Worm (Caenorhabditis elegans): ENCODE measurements around the gene ZK795.3.

DNA sequence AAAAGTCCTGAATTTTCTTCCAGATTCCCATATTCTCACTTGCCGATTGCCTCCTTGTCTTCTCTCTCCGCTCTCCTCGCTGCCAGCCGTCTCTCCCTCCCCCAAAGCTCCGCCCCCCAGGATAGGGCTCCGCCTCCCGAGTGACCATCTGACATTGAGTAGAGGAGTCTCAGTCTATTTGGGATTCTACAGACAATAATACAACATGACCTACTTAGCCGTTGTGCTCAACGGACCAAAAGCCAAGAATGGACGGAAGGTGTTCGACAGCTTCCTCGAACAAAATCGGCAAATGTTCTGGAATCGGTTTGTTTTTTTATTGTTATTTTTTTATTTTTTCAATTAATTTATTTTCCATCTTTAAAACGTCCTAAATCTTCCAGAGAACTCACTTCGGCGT is 17.2 kb upstream of the ZK795.3 start, which contains the start of gene ham-1:
- no peak for TF ChIP-seq F49E8.2 (tag; optimal IDR thresholded peaks at IDR 0.05; ENCODE audit: borderline replicate concordance)
- no peak for TF ChIP-seq nhr-237 (tag; optimal IDR thresholded peaks at IDR 0.05)
- TF ChIP-seq ceh-82 (tag; optimal IDR thresholded peaks at IDR 0.05), result no peak
- TF ChIP-seq unc-130 (GFP tag; optimal IDR thresholded peaks at IDR 0.05), result no peak
- no peak for TF ChIP-seq nhr-25 (tag; optimal IDR thresholded peaks at IDR 0.05; ENCODE audit: borderline replicate concordance, insufficient read depth)
- no peak for TF ChIP-seq lsy-2 (tag; optimal IDR thresholded peaks at IDR 0.05)
- no peak for TF ChIP-seq ama-1 (optimal IDR thresholded peaks at IDR 0.05)
- no peak for TF ChIP-seq zag-1 (tag; optimal IDR thresholded peaks at IDR 0.05)

Measured in whole organism, L4 larva.